Fruit fly (Drosophila melanogaster) whole organism, embryonic: ENCODE measurements around the gene CG7970.

Experiments
- Awh ChIP-seq: fragments of 200-800 bp; sonication (Bioruptor generic); IDR thresholded peaks from 2 replicates; pipeline ENCODE4, ENCODE4 v1.3.6; 2022; ENCODE audit warnings: missing biosample characterization, missing genetic modification characterization
- B-H2 ChIP-seq: fragments of 200-800 bp; sonication (Bioruptor generic); optimal IDR thresholded peaks from 2 replicates; lab custom pipeline; 2018; ENCODE audit warnings: missing biosample characterization, mild to moderate bottlenecking, missing genetic modification characterization
- CG10267 ChIP-seq: fragments of 200-800 bp; sonication (Bioruptor generic); optimal IDR thresholded peaks from 2 replicates; lab custom pipeline; 2018; ENCODE audit warnings: missing biosample characterization, mild to moderate bottlenecking, missing genetic modification characterization, moderate library complexity
- CG10543 ChIP-seq: fragments of 200-800 bp; sonication (Bioruptor generic); optimal IDR thresholded peaks from 3 replicates; lab custom pipeline; 2017; ENCODE audit warnings: missing biosample characterization, mild to moderate bottlenecking, missing genetic modification characterization, moderate library complexity
- CG10979 ChIP-seq: fragments of 200-800 bp; sonication (Bioruptor generic); optimal IDR thresholded peaks from 2 replicates; lab custom pipeline; 2018; ENCODE audit warnings: missing biosample characterization, mild to moderate bottlenecking, missing genetic modification characterization, moderate library complexity
- CG12071 ChIP-seq: fragments of 200-800 bp; sonication (Bioruptor generic); optimal IDR thresholded peaks from 3 replicates; lab custom pipeline; 2018; ENCODE audit warnings: missing biosample characterization, mild to moderate bottlenecking, missing genetic modification characterization
- CG12299 ChIP-seq: fragments of 200-800 bp; sonication (Bioruptor generic); optimal IDR thresholded peaks from 2 replicates; lab custom pipeline; 2018; ENCODE audit warnings: missing biosample characterization, mild to moderate bottlenecking, missing genetic modification characterization
- CG13296 ChIP-seq: fragments of 200-800 bp; sonication (Bioruptor generic); optimal IDR thresholded peaks from 3 replicates; lab custom pipeline; 2018; ENCODE audit warnings: missing biosample characterization, mild to moderate bottlenecking, missing genetic modification characterization
- CG13894 ChIP-seq: fragments of 200-800 bp; sonication (Bioruptor generic); optimal IDR thresholded peaks from 3 replicates; lab custom pipeline; 2018; ENCODE audit warnings: missing biosample characterization, mild to moderate bottlenecking, missing genetic modification characterization, moderate library complexity
- CG14050 ChIP-seq: fragments of 200-800 bp; sonication (Bioruptor generic); IDR thresholded peaks from 3 replicates; pipeline ENCODE4 v1.3.6; 2022; ENCODE audit warnings: missing biosample characterization, missing genetic modification characterization
- CG15696 ChIP-seq: fragments of 200-800 bp; sonication (Bioruptor generic); optimal IDR thresholded peaks from 2 replicates; lab custom pipeline; 2019; ENCODE audit warnings: missing biosample characterization, mild to moderate bottlenecking, missing genetic modification characterization, moderate library complexity
- CG17359 ChIP-seq: fragments of 200-800 bp; sonication (Bioruptor generic); optimal IDR thresholded peaks from 3 replicates; lab custom pipeline; 2018; ENCODE audit warnings: missing biosample characterization, mild to moderate bottlenecking, missing genetic modification characterization, moderate library complexity
- CG31441 ChIP-seq: fragments of 200-800 bp; sonication (Bioruptor generic); IDR thresholded peaks from 2 replicates; pipeline ENCODE4 v1.3.6; 2022; ENCODE audit warnings: missing biosample characterization, missing genetic modification characterization
- CG3281 ChIP-seq: fragments of 200-800 bp; sonication (Bioruptor generic); optimal IDR thresholded peaks from 3 replicates; lab custom pipeline; 2017; ENCODE audit warnings: missing biosample characterization, mild to moderate bottlenecking, missing genetic modification characterization
- CG4328 ChIP-seq: fragments of 200-800 bp; sonication (Bioruptor generic); optimal IDR thresholded peaks from 3 replicates; lab custom pipeline; 2017; ENCODE audit warnings: missing biosample characterization, missing genetic modification reagents, missing genetic modification characterization
- CG5953 ChIP-seq: fragments of 200-800 bp; sonication (Bioruptor generic); IDR thresholded peaks from 2 replicates; pipeline ENCODE4 v1.3.6; 2022; ENCODE audit warnings: missing biosample characterization, missing genetic modification characterization
- CG7839 ChIP-seq: fragments of 200-800 bp; sonication (Bioruptor generic); optimal IDR thresholded peaks from 3 replicates; lab custom pipeline; 2018; ENCODE audit warnings: missing biosample characterization, mild to moderate bottlenecking, missing genetic modification characterization, moderate library complexity
- CG8765 ChIP-seq: fragments of 200-800 bp; sonication (Bioruptor generic); IDR thresholded peaks from 2 replicates; pipeline ENCODE4 v1.3.6; 2022; ENCODE audit warnings: missing biosample characterization, missing genetic modification characterization
- D ChIP-seq, 2 experiments: fragments of 200-800 bp in 1 of 2; fragments of >200 bp in 1 of 2; sonication (Bioruptor generic) in 1 of 2; optimal IDR thresholded peaks; 2 replicates in 1 of 2; 3 replicates in 1 of 2; lab custom pipeline; 2017; ENCODE audit warnings: mild to moderate bottlenecking in 1 of 2, missing biosample characterization in 1 of 2, missing genetic modification characterization in 1 of 2, missing genetic modification reagents in 1 of 2
- ERR ChIP-seq: fragments of 200-800 bp; sonication (Bioruptor generic); optimal IDR thresholded peaks from 2 replicates; lab custom pipeline; 2016; ENCODE audit warnings: missing biosample characterization, missing genetic modification characterization
- Eip74EF ChIP-seq, 2 experiments: fragments of 200-800 bp in 1 of 2; fragments of >200 bp in 1 of 2; sonication (Bioruptor generic) in 1 of 2; optimal IDR thresholded peaks; 2 replicates each; lab custom pipeline; 2017 to 2019; ENCODE audit warnings: missing biosample characterization in 2 of 2, missing genetic modification characterization in 2 of 2, mild to moderate bottlenecking in 1 of 2, moderate library complexity in 1 of 2
- Ets97D ChIP-seq: fragments of 200-800 bp; sonication (Bioruptor generic); optimal IDR thresholded peaks from 3 replicates; lab custom pipeline; 2016; ENCODE audit warnings: missing biosample characterization, missing genetic modification characterization
- Gug ChIP-seq: fragments of 200-800 bp; sonication (Bioruptor generic); IDR thresholded peaks from 4 replicates; pipeline ENCODE4 v1.3.6; 2022; ENCODE audit warnings: missing biosample characterization, missing genetic modification characterization
- H15 ChIP-seq: fragments of 200-800 bp; sonication (Bioruptor generic); IDR thresholded peaks from 3 replicates; pipeline ENCODE4 v1.3.6; 2022; ENCODE audit warnings: missing biosample characterization, missing genetic modification characterization
- HHEX ChIP-seq: fragments of 200-800 bp; sonication (Bioruptor generic); optimal IDR thresholded peaks from 3 replicates; lab custom pipeline; 2017; ENCODE audit warnings: missing biosample characterization, mild to moderate bottlenecking, missing genetic modification characterization, missing genetic modification reagents
- Hey ChIP-seq: fragments of 200-800 bp; sonication (Bioruptor generic); optimal IDR thresholded peaks from 3 replicates; lab custom pipeline; 2018; ENCODE audit warnings: missing biosample characterization, mild to moderate bottlenecking, missing genetic modification characterization
- HmgD ChIP-seq: fragments of 200-800 bp; sonication (Bioruptor generic); optimal IDR thresholded peaks from 3 replicates; lab custom pipeline; 2016; ENCODE audit warnings: missing biosample characterization, missing genetic modification characterization
- Hr39 ChIP-seq: fragments of >200 bp; optimal IDR thresholded peaks from 2 replicates; lab custom pipeline; 2017
- Lhr ChIP-seq: fragments of 200-800 bp; sonication (Bioruptor generic); optimal IDR thresholded peaks from 3 replicates; lab custom pipeline; 2017; ENCODE audit warnings: mild to moderate bottlenecking, missing biosample characterization, missing genetic modification reagents, missing genetic modification characterization
- Mes4 ChIP-seq: fragments of 200-800 bp; sonication (Bioruptor generic); optimal IDR thresholded peaks from 2 replicates; lab custom pipeline; 2016; ENCODE audit warnings: missing biosample characterization, missing genetic modification characterization
- Scr ChIP-seq: fragments of 200-800 bp; sonication (Bioruptor generic); IDR thresholded peaks from 2 replicates; pipeline ENCODE4 v1.3.6; 2022; ENCODE audit warnings: missing biosample characterization, missing genetic modification characterization; ENCODE audit not compliant: partially characterized antibody
- Side ChIP-seq: fragments of 200-800 bp; sonication (Bioruptor generic); optimal IDR thresholded peaks from 2 replicates; lab custom pipeline; 2016; ENCODE audit warnings: missing biosample characterization, missing genetic modification characterization
- Spps ChIP-seq: fragments of 200-800 bp; sonication (Bioruptor generic); optimal IDR thresholded peaks from 2 replicates; lab custom pipeline; 2018; ENCODE audit warnings: missing biosample characterization, mild to moderate bottlenecking, missing genetic modification characterization
- ac ChIP-seq: fragments of 200-800 bp; sonication (Bioruptor generic); optimal IDR thresholded peaks from 3 replicates; lab custom pipeline; 2017; ENCODE audit warnings: missing biosample characterization, mild to moderate bottlenecking, missing genetic modification characterization
- ase ChIP-seq: fragments of 200-800 bp; sonication (Bioruptor generic); IDR thresholded peaks from 3 replicates; pipeline ENCODE4 v1.3.6; 2022; ENCODE audit warnings: missing biosample characterization, missing genetic modification characterization
- bbx ChIP-seq: fragments of 200-800 bp; sonication (Bioruptor generic); IDR thresholded peaks from 2 replicates; pipeline ENCODE4 v1.3.6; 2022; ENCODE audit warnings: missing biosample characterization, missing genetic modification characterization; ENCODE audit not compliant: partially characterized antibody
- danr ChIP-seq: fragments of 200-800 bp; sonication (Bioruptor generic); IDR thresholded peaks from 2 replicates; pipeline ENCODE4 v1.3.6; 2022; ENCODE audit warnings: missing biosample characterization, missing genetic modification characterization
- dpn ChIP-seq, 2 experiments: fragments of 200-800 bp; sonication (Bioruptor generic); optimal IDR thresholded peaks; 3 replicates each; lab custom pipeline; 2016; ENCODE audit warnings: missing biosample characterization in 2 of 2, missing genetic modification characterization in 2 of 2
- gsb-n ChIP-seq: fragments of 200-800 bp; sonication (Bioruptor generic); optimal IDR thresholded peaks from 3 replicates; lab custom pipeline; 2018; ENCODE audit warnings: missing biosample characterization, mild to moderate bottlenecking, missing genetic modification characterization
- hb ChIP-seq: fragments of 200-800 bp; sonication (Bioruptor generic); IDR thresholded peaks from 3 replicates; pipeline ENCODE4 v1.3.6; 2022; ENCODE audit warnings: missing biosample characterization, missing genetic modification characterization; ENCODE audit not compliant: partially characterized antibody
- hkb ChIP-seq, 2 experiments: fragments of 200-800 bp in 1 of 2; fragments of >200 bp in 1 of 2; sonication (Bioruptor generic) in 1 of 2; IDR thresholded peaks in 1 of 2; optimal IDR thresholded peaks in 1 of 2; 2 replicates each; pipeline versions ENCODE4 v1.3.6 to Lab custom; 2017 to 2022; ENCODE audit warnings: missing biosample characterization in 1 of 2, missing genetic modification characterization in 1 of 2
- mirr ChIP-seq: fragments of 200-800 bp; sonication (Bioruptor generic); optimal IDR thresholded peaks from 3 replicates; lab custom pipeline; 2018; ENCODE audit warnings: missing biosample characterization, mild to moderate bottlenecking, missing genetic modification characterization
- p53 ChIP-seq: fragments of 200-800 bp; sonication (Bioruptor generic); optimal IDR thresholded peaks from 2 replicates; lab custom pipeline; 2016; ENCODE audit warnings: missing biosample characterization, missing genetic modification characterization
- pros ChIP-seq: fragments of 200-800 bp; sonication (Bioruptor generic); optimal IDR thresholded peaks from 3 replicates; lab custom pipeline; 2019; ENCODE audit warnings: missing biosample characterization, mild to moderate bottlenecking, missing genetic modification characterization, moderate library complexity
- psq ChIP-seq: fragments of 200-800 bp; sonication (Bioruptor generic); optimal IDR thresholded peaks from 2 replicates; lab custom pipeline; 2017; ENCODE audit warnings: missing biosample characterization, missing genetic modification characterization
- pzg ChIP-seq: fragments of 200-800 bp; sonication (Bioruptor generic); optimal IDR thresholded peaks from 3 replicates; lab custom pipeline; 2018; ENCODE audit warnings: missing biosample characterization, mild to moderate bottlenecking, missing genetic modification characterization, moderate library complexity
- shn ChIP-seq: fragments of 200-800 bp; sonication (Bioruptor generic); optimal IDR thresholded peaks from 3 replicates; lab custom pipeline; 2016; ENCODE audit warnings: missing biosample characterization, missing genetic modification characterization
- tap ChIP-seq: fragments of 200-800 bp; optimal IDR thresholded peaks from 3 replicates; lab custom pipeline; 2019; ENCODE audit warnings: missing biosample characterization, mild to moderate bottlenecking, missing genetic modification characterization, moderate library complexity

CG7970 gene

DNA sequence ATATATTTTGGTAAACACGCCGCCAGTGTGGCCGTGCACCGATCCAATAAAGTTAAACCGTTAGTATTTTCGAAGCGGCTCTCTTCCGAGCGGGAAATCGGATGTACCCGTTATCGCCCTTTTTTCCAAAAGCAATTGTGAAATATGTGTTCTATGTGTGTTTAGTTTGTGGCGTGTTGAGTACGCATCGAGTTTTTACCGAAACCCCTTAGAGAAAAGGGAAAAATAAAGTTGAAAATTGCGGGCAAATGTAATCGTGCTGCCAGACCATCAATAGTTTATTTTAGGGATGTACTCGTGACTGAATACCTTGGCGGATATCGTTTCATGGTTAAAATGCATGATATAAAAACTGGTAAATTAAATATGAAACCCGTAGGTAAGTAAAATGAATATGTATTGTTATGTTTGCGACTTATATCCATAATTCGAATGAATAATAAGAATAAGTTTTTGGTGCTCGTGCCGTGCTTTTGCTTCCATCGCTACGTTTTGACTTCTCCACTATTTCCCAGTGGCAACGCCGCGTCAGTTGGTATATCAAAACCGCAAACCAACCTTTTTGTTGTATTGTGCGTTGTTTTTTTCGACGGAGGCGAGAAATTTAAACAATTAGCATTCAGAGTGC, 13.3 kb upstream of the CG7970 start, which contains the start of the genes Mettl2 and Bgb (continued):
- peak; percentile 32 for TF ChIP-seq HHEX (GFP tag; lab: Kevin White, UChicago)
- peak; percentile 66 for TF ChIP-seq CG10267
- TF ChIP-seq HmgD (GFP tag; lab: Kevin White, UChicago): peak; percentile 53
- TF ChIP-seq D (optimal IDR thresholded peaks at IDR 0.05; lab: Kevin White, UChicago): no peak
- TF ChIP-seq D (GFP tag; optimal IDR thresholded peaks at IDR 0.05; lab: Kevin White, UChicago): peak; percentile 46
- peak; percentile 29 for TF ChIP-seq psq (GFP tag; lab: Kevin White, UChicago)
- TF ChIP-seq bbx (GFP tag; lab: Robert Waterston, UW): peak; percentile 41; the same call in 1 of the 2 replicates
- no peak for TF ChIP-seq Hr39 (lab: Kevin White, UChicago)
- TF ChIP-seq CG14050 (GFP tag; lab: Robert Waterston, UW): peak; percentile 23; the same call in 2 of the 3 replicates
- peak; percentile 13 for TF ChIP-seq CG13296 (GFP tag; lab: Kevin White, UChicago)
- TF ChIP-seq Spps (tag; lab: Kevin White, UChicago): peak; percentile 65
- no peak for TF ChIP-seq tap (tag; lab: Kevin White, UChicago)
- peak; percentile 85 for TF ChIP-seq H15 (GFP tag; lab: Robert Waterston, UW)
- TF ChIP-seq shn: peak; percentile 77
- peak; percentile 80 for TF ChIP-seq danr (GFP tag; lab: Robert Waterston, UW)
- TF ChIP-seq CG12299: no peak
- peak; percentile 93 for TF ChIP-seq Gug (GFP tag; lab: Robert Waterston, UW)
- peak; percentile 45 for TF ChIP-seq CG13894
- no peak for TF ChIP-seq Lhr (GFP tag; lab: Kevin White, UChicago)
- no peak for TF ChIP-seq CG5953 (GFP tag; lab: Robert Waterston, UW)
- TF ChIP-seq p53 (GFP tag; lab: Kevin White, UChicago): peak; percentile 18
- TF ChIP-seq CG4328 (GFP tag; lab: Kevin White, UChicago): peak; percentile 59
- peak; percentile 59; the same call in 1 of the 3 replicates for TF ChIP-seq hb (GFP tag; lab: Robert Waterston, UW)
- peak; percentile 74 for TF ChIP-seq CG31441 (GFP tag; lab: Robert Waterston, UW)
- peak; percentile 69 for TF ChIP-seq CG10979
- peak; percentile 67 for TF ChIP-seq pzg (GFP tag; lab: Kevin White, UChicago)
- no peak for TF ChIP-seq ac (GFP tag; lab: Kevin White, UChicago)
- TF ChIP-seq dpn (GFP tag; optimal IDR thresholded peaks at IDR 0.05; lab: Kevin White, UChicago): peak; percentile 79 to 81
- TF ChIP-seq Awh (GFP tag; lab: Robert Waterston, UW): peak; percentile 25; the same call in 1 of the 2 replicates
- no peak for TF ChIP-seq CG12071 (GFP tag; lab: Kevin White, UChicago)
- TF ChIP-seq Side: peak; percentile 72
- peak; percentile 27 for TF ChIP-seq mirr
- TF ChIP-seq ERR: peak; percentile 28
- peak; percentile 51 for TF ChIP-seq CG10543 (GFP tag; lab: Kevin White, UChicago)
- TF ChIP-seq CG15696 (tag; lab: Kevin White, UChicago): peak; percentile 89
- TF ChIP-seq hkb (optimal IDR thresholded peaks at IDR 0.05; lab: Kevin White, UChicago): peak; percentile 64
- TF ChIP-seq hkb (GFP tag; IDR thresholded peaks at IDR 0.05; lab: Robert Waterston, UW): peak; percentile 37; the same call in 1 of the 2 replicates
- peak; percentile 36 for TF ChIP-seq Mes4 (GFP tag; lab: Kevin White, UChicago)
- no peak for TF ChIP-seq B-H2 (GFP tag; lab: Kevin White, UChicago)
- TF ChIP-seq CG7839 (tag; lab: Kevin White, UChicago): peak; percentile 84
- TF ChIP-seq CG3281 (GFP tag; lab: Kevin White, UChicago): peak; percentile 63
- peak; percentile 49 for TF ChIP-seq gsb-n (tag; lab: Kevin White, UChicago)
- TF ChIP-seq Scr: peak; percentile 90
- TF ChIP-seq CG8765 (GFP tag; lab: Robert Waterston, UW): peak; percentile 81
- no peak for TF ChIP-seq Eip74EF (GFP tag; optimal IDR thresholded peaks at IDR 0.05; lab: Kevin White, UChicago)
- peak; percentile 62 for TF ChIP-seq CG17359 (tag; lab: Kevin White, UChicago)
- TF ChIP-seq ase (GFP tag; lab: Robert Waterston, UW): peak; percentile 82; the same call in 2 of the 3 replicates
- peak; percentile 69 for TF ChIP-seq Ets97D
- TF ChIP-seq pros (GFP tag; lab: Kevin White, UChicago): no peak
- no peak for TF ChIP-seq Hey
